Fruit fly (Drosophila melanogaster): Measurements from ENCODE around the gene Ten-a.

dm6 chrX:12014800-12015389 is 28.6 kb upstream of the Ten-a start:
- no peak for TF ChIP-seq h (optimal IDR thresholded peaks at IDR 0.05)
- no peak for TF ChIP-seq insv (optimal IDR thresholded peaks at IDR 0.05)
- TF ChIP-seq ttk (optimal IDR thresholded peaks at IDR 0.05), result no peak
- no peak for TF ChIP-seq Myc (optimal IDR thresholded peaks at IDR 0.05)

Measured in Kc167 (cell line).